Worm (Caenorhabditis elegans): ENCODE data around the gene F45E10.2.

- TF ChIP-seq ama-1 (optimal IDR thresholded peaks at IDR 0.05): no peak
- no peak for TF ChIP-seq zip-5 (tag; optimal IDR thresholded peaks at IDR 0.05)
Measured at ce11 chrII:11076550-11076949, 21.4 kb upstream of the F45E10.2 start.

Measured in whole organism, late embryonic.